Fruit fly (Drosophila melanogaster) whole organism, embryonic: ENCODE results near the gene Shal.

Experiments used
- CG10147 ChIP-seq: fragments of 200-800 bp; sonication (Bioruptor generic); optimal IDR thresholded peaks from 2 replicates; lab custom pipeline; 2019; ENCODE audit warnings: missing biosample characterization, mild to moderate bottlenecking, missing genetic modification characterization, moderate library complexity
- CG10274 ChIP-seq: fragments of 200-800 bp; sonication (Bioruptor generic); optimal IDR thresholded peaks from 3 replicates; lab custom pipeline; 2017; ENCODE audit warnings: missing biosample characterization, mild to moderate bottlenecking, missing genetic modification characterization
- CG11085 ChIP-seq: fragments of 200-800 bp; sonication (Bioruptor generic); IDR thresholded peaks from 2 replicates; pipeline ENCODE4 v1.3.6; 2022; ENCODE audit warnings: missing biosample characterization, missing genetic modification characterization
- CG12299 ChIP-seq: fragments of 200-800 bp; sonication (Bioruptor generic); optimal IDR thresholded peaks from 2 replicates; lab custom pipeline; 2018; ENCODE audit warnings: missing biosample characterization, mild to moderate bottlenecking, missing genetic modification characterization
- CG13296 ChIP-seq: fragments of 200-800 bp; sonication (Bioruptor generic); optimal IDR thresholded peaks from 3 replicates; lab custom pipeline; 2018; ENCODE audit warnings: missing biosample characterization, mild to moderate bottlenecking, missing genetic modification characterization
- CG15479 ChIP-seq: fragments of 200-800 bp; sonication (Bioruptor generic); optimal IDR thresholded peaks from 3 replicates; lab custom pipeline; 2019; ENCODE audit warnings: missing biosample characterization, mild to moderate bottlenecking, missing genetic modification characterization, moderate library complexity
- CG16815 ChIP-seq: fragments of 200-800 bp; sonication (Bioruptor generic); optimal IDR thresholded peaks from 3 replicates; lab custom pipeline; 2017; ENCODE audit warnings: missing biosample characterization, mild to moderate bottlenecking, missing genetic modification characterization
- CG17186 ChIP-seq: fragments of 200-800 bp; sonication (Bioruptor generic); optimal IDR thresholded peaks from 3 replicates; lab custom pipeline; 2017; ENCODE audit warnings: missing biosample characterization, missing genetic modification reagents, missing genetic modification characterization
- CG18262 ChIP-seq: fragments of 200-800 bp; optimal IDR thresholded peaks from 3 replicates; lab custom pipeline; 2019; ENCODE audit warnings: missing biosample characterization, mild to moderate bottlenecking, missing genetic modification characterization, moderate library complexity
- CG2678 ChIP-seq: fragments of 200-800 bp; sonication (Bioruptor generic); optimal IDR thresholded peaks from 3 replicates; lab custom pipeline; 2019; ENCODE audit warnings: missing biosample characterization, mild to moderate bottlenecking, missing genetic modification characterization, moderate library complexity
- CG2712 ChIP-seq: fragments of 200-800 bp; optimal IDR thresholded peaks from 3 replicates; lab custom pipeline; 2019; ENCODE audit warnings: missing biosample characterization, mild to moderate bottlenecking, missing genetic modification characterization, moderate library complexity
- CG32532 ChIP-seq: fragments of 200-800 bp; sonication (Bioruptor generic); IDR thresholded peaks from 2 replicates; pipeline ENCODE4 v1.3.6; 2022; ENCODE audit warnings: missing biosample characterization, missing genetic modification characterization
- CG34422 ChIP-seq: fragments of 200-800 bp; sonication (Bioruptor generic); IDR thresholded peaks from 3 replicates; pipeline ENCODE4 v1.3.6; 2022; ENCODE audit warnings: missing biosample characterization, missing genetic modification characterization
- CG6175 ChIP-seq: fragments of 200-800 bp; sonication (Bioruptor generic); IDR thresholded peaks from 3 replicates; pipeline ENCODE4 v1.3.6; 2022; ENCODE audit warnings: missing biosample characterization, missing genetic modification characterization
- CG8924 ChIP-seq: fragments of 200-800 bp; optimal IDR thresholded peaks from 3 replicates; lab custom pipeline; 2019; ENCODE audit warnings: missing biosample characterization, mild to moderate bottlenecking, missing genetic modification characterization, moderate library complexity
- CG9797 ChIP-seq: fragments of 200-800 bp; sonication (Bioruptor generic); optimal IDR thresholded peaks from 3 replicates; lab custom pipeline; 2018; ENCODE audit warnings: missing biosample characterization, mild to moderate bottlenecking, missing genetic modification characterization
- CTCF ChIP-seq: fragments of 200-800 bp; sonication (Bioruptor generic); optimal IDR thresholded peaks from 2 replicates; lab custom pipeline; 2017; ENCODE audit warnings: missing biosample characterization, mild to moderate bottlenecking, missing genetic modification characterization, moderate library complexity
- CrebB ChIP-seq: fragments of 200-800 bp; sonication (Bioruptor generic); optimal IDR thresholded peaks from 3 replicates; lab custom pipeline; 2018; ENCODE audit warnings: missing biosample characterization, mild to moderate bottlenecking, missing genetic modification characterization
- E2f2 ChIP-seq: fragments of 200-800 bp; sonication (Bioruptor generic); IDR thresholded peaks from 2 replicates; pipeline ENCODE4 v1.3.6; 2022; ENCODE audit warnings: missing biosample characterization, missing genetic modification characterization
- GATAe ChIP-seq: fragments of 200-800 bp; sonication (Bioruptor generic); conservative IDR thresholded peaks from 2 replicates; pipeline ENCODE4 v1.3.6; 2022; ENCODE audit warnings: missing biosample characterization, missing genetic modification characterization
- Gsc ChIP-seq: fragments of 200-800 bp; sonication (Bioruptor generic); IDR thresholded peaks from 2 replicates; pipeline ENCODE4 v1.3.6; 2022; ENCODE audit warnings: missing biosample characterization, missing genetic modification characterization
- HLH4C ChIP-seq: fragments of 200-800 bp; sonication (Bioruptor generic); IDR thresholded peaks from 3 replicates; pipeline ENCODE4 v1.3.6; 2022; ENCODE audit warnings: missing biosample characterization, missing genetic modification characterization; ENCODE audit not compliant: partially characterized antibody
- HLH54F ChIP-seq: fragments of 200-800 bp; sonication (Bioruptor generic); optimal IDR thresholded peaks from 3 replicates; lab custom pipeline; 2016; ENCODE audit warnings: missing biosample characterization, missing genetic modification characterization
- Lpt ChIP-seq: fragments of >200 bp; optimal IDR thresholded peaks from 2 replicates; lab custom pipeline; 2018; ENCODE audit warnings: missing biosample characterization, missing genetic modification characterization
- Mes4 ChIP-seq: fragments of 200-800 bp; sonication (Bioruptor generic); optimal IDR thresholded peaks from 2 replicates; lab custom pipeline; 2016; ENCODE audit warnings: missing biosample characterization, missing genetic modification characterization
- Nf-YA ChIP-seq: fragments of 200-800 bp; sonication (Bioruptor generic); IDR thresholded peaks from 2 replicates; pipeline ENCODE4 v1.3.6; 2022; ENCODE audit warnings: missing biosample characterization, missing genetic modification characterization
- Nf-YC ChIP-seq: fragments of 200-800 bp; optimal IDR thresholded peaks from 3 replicates; lab custom pipeline; 2019; ENCODE audit warnings: missing biosample characterization, mild to moderate bottlenecking, missing genetic modification characterization, moderate library complexity
- Poxn ChIP-seq: fragments of 200-800 bp; sonication (Bioruptor generic); IDR thresholded peaks from 2 replicates; pipeline ENCODE4 v1.3.6; 2022; ENCODE audit warnings: missing biosample characterization, missing genetic modification characterization
- Scr ChIP-seq: fragments of 200-800 bp; sonication (Bioruptor generic); IDR thresholded peaks from 2 replicates; pipeline ENCODE4 v1.3.6; 2022; ENCODE audit warnings: missing biosample characterization, missing genetic modification characterization; ENCODE audit not compliant: partially characterized antibody
- abd-A ChIP-seq: fragments of 200-800 bp; sonication (Bioruptor generic); optimal IDR thresholded peaks from 3 replicates; lab custom pipeline; 2019; ENCODE audit warnings: missing biosample characterization, mild to moderate bottlenecking, missing genetic modification characterization, moderate library complexity
- bowl ChIP-seq: fragments of 200-800 bp; sonication (Bioruptor generic); IDR thresholded peaks from 2 replicates; pipeline ENCODE4 v1.3.6; 2022; ENCODE audit warnings: missing biosample characterization, missing genetic modification characterization
- cato ChIP-seq: fragments of 200-800 bp; sonication (Bioruptor generic); optimal IDR thresholded peaks from 2 replicates; lab custom pipeline; 2016; ENCODE audit warnings: missing biosample characterization, missing genetic modification characterization, borderline replicate concordance
- cg ChIP-seq: fragments of 200-800 bp; sonication (Bioruptor generic); optimal IDR thresholded peaks from 3 replicates; lab custom pipeline; 2019; ENCODE audit warnings: missing biosample characterization, mild to moderate bottlenecking, missing genetic modification characterization, moderate library complexity
- chn ChIP-seq: fragments of 200-800 bp; sonication (Bioruptor generic); optimal IDR thresholded peaks from 2 replicates; lab custom pipeline; 2016; ENCODE audit warnings: missing biosample characterization, missing genetic modification characterization
- crol ChIP-seq: fragments of 200-800 bp; sonication (Bioruptor generic); IDR thresholded peaks from 2 replicates; pipeline ENCODE4 v1.3.6; 2022; ENCODE audit warnings: missing biosample characterization, missing genetic modification characterization
- cwo ChIP-seq: fragments of 200-800 bp; sonication (Bioruptor generic); optimal IDR thresholded peaks from 3 replicates; lab custom pipeline; 2017; ENCODE audit warnings: missing biosample characterization, missing genetic modification characterization, mild to moderate bottlenecking, moderate library complexity, missing genetic modification reagents
- gcm2 ChIP-seq: fragments of 200-800 bp; sonication (Bioruptor generic); optimal IDR thresholded peaks from 2 replicates; lab custom pipeline; 2016; ENCODE audit warnings: missing biosample characterization, missing genetic modification characterization
- gem ChIP-seq: fragments of 200-800 bp; sonication (Bioruptor generic); optimal IDR thresholded peaks from 2 replicates; lab custom pipeline; 2019; ENCODE audit warnings: missing biosample characterization, mild to moderate bottlenecking, missing genetic modification characterization, moderate library complexity
- h ChIP-seq: fragments of >200 bp; optimal IDR thresholded peaks from 2 replicates; lab custom pipeline; 2017
- ham ChIP-seq: fragments of 200-800 bp; sonication (Bioruptor generic); IDR thresholded peaks from 2 replicates; pipeline ENCODE4 v1.3.6; 2022; ENCODE audit warnings: missing biosample characterization, missing genetic modification characterization
- odd ChIP-seq: fragments of 200-800 bp; sonication (Bioruptor generic); optimal IDR thresholded peaks from 2 replicates; lab custom pipeline; 2017; ENCODE audit warnings: missing biosample characterization, mild to moderate bottlenecking, missing genetic modification characterization
- onecut ChIP-seq: fragments of 200-800 bp; sonication (Bioruptor generic); IDR thresholded peaks from 2 replicates; pipeline ENCODE4 v1.3.6; 2022; ENCODE audit warnings: missing biosample characterization, missing genetic modification characterization
- org-1 ChIP-seq: fragments of 200-800 bp; sonication (Bioruptor generic); optimal IDR thresholded peaks from 2 replicates; lab custom pipeline; 2017; ENCODE audit warnings: missing biosample characterization, missing genetic modification characterization
- pan ChIP-seq, 4 experiments: fragments of >200 bp in 3 of 4; fragments of 200-800 bp in 1 of 4; sonication (Bioruptor generic) in 1 of 4; optimal IDR thresholded peaks in 3 of 4; IDR thresholded peaks in 1 of 4; 2 replicates each; pipeline versions ENCODE4 v1.3.6 to Lab custom; 2017 to 2022; ENCODE audit warnings: missing biosample characterization in 2 of 4, missing genetic modification characterization in 2 of 4, mixed read lengths in 1 of 4
- pnt ChIP-seq: fragments of 200-800 bp; sonication (Bioruptor generic); optimal IDR thresholded peaks from 3 replicates; lab custom pipeline; 2016; ENCODE audit warnings: missing biosample characterization, missing genetic modification characterization
- sens ChIP-seq: fragments of 200-800 bp; sonication (Bioruptor generic); peaks from one replicate; lab custom pipeline; 2016; ENCODE audit warnings: missing biosample characterization, missing genetic modification characterization
- sens-2 ChIP-seq: fragments of 200-800 bp; sonication (Bioruptor generic); IDR thresholded peaks from 2 replicates; pipeline ENCODE4 v1.3.6; 2022; ENCODE audit warnings: missing biosample characterization, missing genetic modification characterization
- sim ChIP-seq: fragments of 200-800 bp; sonication (Bioruptor generic); IDR thresholded peaks from 2 replicates; pipeline ENCODE4 v1.3.6; 2022; ENCODE audit warnings: missing biosample characterization, missing genetic modification characterization
- toy ChIP-seq: fragments of 200-800 bp; sonication (Bioruptor generic); IDR thresholded peaks from 2 replicates; pipeline ENCODE4 v1.3.6; 2022; ENCODE audit warnings: missing biosample characterization, missing genetic modification characterization
- vfl ChIP-seq: fragments of 200-800 bp; sonication (Bioruptor generic); optimal IDR thresholded peaks from 2 replicates; lab custom pipeline; 2016; ENCODE audit warnings: missing biosample characterization, missing genetic modification characterization
- zfh1 ChIP-seq: fragments of 200-800 bp; sonication (Bioruptor generic); IDR thresholded peaks from 3 replicates; pipeline ENCODE4 v1.3.6; 2022; ENCODE audit warnings: missing biosample characterization, missing genetic modification characterization

Shal gene

DNA sequence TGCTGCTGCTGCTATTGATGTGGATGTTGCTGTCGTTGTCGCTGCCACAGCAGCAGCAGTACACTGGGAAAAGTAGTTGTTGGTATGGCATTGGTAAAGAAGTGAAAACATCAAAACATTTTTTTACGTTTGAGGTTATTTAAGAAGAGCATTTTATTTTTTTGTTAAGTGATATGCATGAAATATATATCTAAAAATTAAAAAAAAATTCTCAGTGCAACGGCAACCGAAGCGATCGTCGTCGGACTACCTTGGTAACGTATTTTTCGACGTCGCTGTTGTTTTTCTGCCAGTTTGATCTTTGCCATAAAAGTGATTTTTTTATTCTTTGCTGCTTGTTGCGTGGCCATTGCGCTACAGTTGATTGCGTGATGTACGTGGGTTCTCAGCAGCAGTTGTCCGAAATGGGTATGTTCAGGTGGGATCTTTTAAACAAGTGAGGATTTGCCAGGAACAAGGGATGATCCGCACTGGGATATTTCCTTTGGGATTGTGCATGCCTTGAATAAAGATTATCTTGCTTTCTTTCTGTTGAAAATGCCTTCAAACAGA, 23.6 kb downstream of the Shal start (continued):
- peak; percentile 89; the same call in 1 of the 2 replicates for TF ChIP-seq toy (GFP tag; lab: Robert Waterston, UW)
- TF ChIP-seq cg (GFP tag; lab: Kevin White, UChicago): no peak
- TF ChIP-seq odd (GFP tag; lab: Kevin White, UChicago): peak; percentile 92
- peak; percentile 47 for TF ChIP-seq CTCF (GFP tag; lab: Kevin White, UChicago)
- TF ChIP-seq Mes4 (GFP tag; lab: Kevin White, UChicago): peak; percentile 87
- TF ChIP-seq CG34422: peak; percentile 96
- TF ChIP-seq CG16815 (GFP tag; lab: Kevin White, UChicago): peak; percentile 95
- peak; percentile 91 for TF ChIP-seq CG6175 (GFP tag; lab: Robert Waterston, UW)
- peak; percentile 93 for TF ChIP-seq pnt (GFP tag; lab: Kevin White, UChicago)
- peak; percentile 96 for TF ChIP-seq CG10274 (GFP tag; lab: Kevin White, UChicago)
- TF ChIP-seq CG8924 (tag; lab: Kevin White, UChicago): peak; percentile 97
- 0 out of 2 replicates have a peak, but pooled peaks have one; percentile 68 for TF ChIP-seq ham
- peak; percentile 96 for TF ChIP-seq CG12299 (tag; lab: Kevin White, UChicago)
- peak; percentile 99 for TF ChIP-seq sens (GFP tag; lab: Kevin White, UChicago)
- peak; percentile 94 for TF ChIP-seq CG10147 (GFP tag; lab: Kevin White, UChicago)
- TF ChIP-seq bowl (GFP tag; lab: Robert Waterston, UW): peak; percentile 85
- peak; percentile 98 for TF ChIP-seq zfh1 (GFP tag; lab: Robert Waterston, UW)
- TF ChIP-seq CG11085 (GFP tag; lab: Robert Waterston, UW): peak; percentile 79
- TF ChIP-seq CG17186 (GFP tag; lab: Kevin White, UChicago): peak; percentile 77
- peak; percentile 76 for TF ChIP-seq GATAe
- no peak for TF ChIP-seq Scr
- TF ChIP-seq sens-2 (GFP tag; lab: Robert Waterston, UW): peak; percentile 96
- peak; percentile 83; the same call in 1 of the 2 replicates for TF ChIP-seq sim (GFP tag; lab: Robert Waterston, UW)
- TF ChIP-seq HLH54F (GFP tag; lab: Kevin White, UChicago): peak; percentile 90
- TF ChIP-seq CG9797 (GFP tag; lab: Kevin White, UChicago): peak; percentile 43
- TF ChIP-seq abd-A (tag; lab: Kevin White, UChicago): peak; percentile 28
- TF ChIP-seq cato: peak; percentile 88
- TF ChIP-seq CG32532 (GFP tag; lab: Robert Waterston, UW): peak; percentile 96
- peak; percentile 91 for TF ChIP-seq CrebB (tag; lab: Kevin White, UChicago)
- TF ChIP-seq CG2678: peak; percentile 96
- TF ChIP-seq CG13296 (GFP tag; lab: Kevin White, UChicago): peak; percentile 95
- peak; percentile 96 for TF ChIP-seq CG15479
- TF ChIP-seq CG18262: peak; percentile 95
- TF ChIP-seq h (lab: Kevin White, UChicago): no peak
- no peak for TF ChIP-seq Lpt (GFP tag; lab: Kevin White, UChicago)
- TF ChIP-seq HLH4C (GFP tag; lab: Robert Waterston, UW): no peak
- peak; percentile 91 for TF ChIP-seq vfl (GFP tag; lab: Kevin White, UChicago)
- TF ChIP-seq Poxn (GFP tag; lab: Robert Waterston, UW): peak; percentile 48; the same call in 1 of the 2 replicates
- TF ChIP-seq cwo (GFP tag; lab: Kevin White, UChicago): peak; percentile 83
- TF ChIP-seq CG2712: peak; percentile 97
- peak; percentile 80 for TF ChIP-seq E2f2 (GFP tag; lab: Robert Waterston, UW)
- peak; percentile 86 for TF ChIP-seq Nf-YA (GFP tag; lab: Robert Waterston, UW)
- TF ChIP-seq Nf-YC: peak; percentile 83
- TF ChIP-seq org-1 (GFP tag; lab: Kevin White, UChicago): peak; percentile 93
- TF ChIP-seq chn (GFP tag; lab: Kevin White, UChicago): peak; percentile 92
- TF ChIP-seq crol (GFP tag; lab: Robert Waterston, UW): peak; percentile 53
- TF ChIP-seq Gsc (GFP tag; lab: Robert Waterston, UW): no peak
- TF ChIP-seq onecut (GFP tag; lab: Robert Waterston, UW): peak; percentile 91
- peak; percentile 91 for TF ChIP-seq gcm2
- TF ChIP-seq gem: peak; percentile 98
- TF ChIP-seq pan (optimal IDR thresholded peaks at IDR 0.05; lab: Kevin White, UChicago): no peak
- TF ChIP-seq pan (GFP tag; optimal IDR thresholded peaks at IDR 0.05 in 1 of 2, IDR thresholded peaks at IDR 0.05 in 1 of 2): peak in 1 of 2 experiments; percentile 94
